Fruit fly (Drosophila melanogaster) whole organism, embryonic: ENCODE data around the gene Oatp74D.
A peak's percentile ranks its signal among the peaks of the same experiment; 100 is the strongest.

Experiments
- CG10274 ChIP-seq: fragments of 200-800 bp; sonication (Bioruptor generic); optimal IDR thresholded peaks from 3 replicates; lab custom pipeline; 2017; ENCODE audit warnings: missing biosample characterization, mild to moderate bottlenecking, missing genetic modification characterization
- CG10321 ChIP-seq: fragments of 200-800 bp; sonication (Bioruptor generic); IDR thresholded peaks from 2 replicates; pipeline ENCODE4 v1.3.6; 2022; ENCODE audit warnings: missing biosample characterization, missing genetic modification characterization
- CG2120 ChIP-seq: fragments of 200-800 bp; sonication (Bioruptor generic); optimal IDR thresholded peaks from 3 replicates; lab custom pipeline; 2016; ENCODE audit warnings: missing biosample characterization, missing genetic modification characterization
- CG2202 ChIP-seq: fragments of 200-800 bp; sonication (Bioruptor generic); optimal IDR thresholded peaks from 2 replicates; lab custom pipeline; 2018; ENCODE audit warnings: missing biosample characterization, mild to moderate bottlenecking, missing genetic modification characterization
- CG30431 ChIP-seq: fragments of 200-800 bp; sonication (Bioruptor generic); optimal IDR thresholded peaks from 2 replicates; lab custom pipeline; 2017; ENCODE audit warnings: missing biosample characterization, missing genetic modification characterization
- CG7839 ChIP-seq: fragments of 200-800 bp; sonication (Bioruptor generic); optimal IDR thresholded peaks from 3 replicates; lab custom pipeline; 2018; ENCODE audit warnings: missing biosample characterization, mild to moderate bottlenecking, missing genetic modification characterization, moderate library complexity
- CG7928 ChIP-seq: fragments of 200-800 bp; sonication (Bioruptor generic); optimal IDR thresholded peaks from 2 replicates; lab custom pipeline; 2017; ENCODE audit warnings: missing biosample characterization, mild to moderate bottlenecking, missing genetic modification characterization
- Dip3 ChIP-seq: fragments of 200-800 bp; sonication (Bioruptor generic); optimal IDR thresholded peaks from 3 replicates; lab custom pipeline; 2016; ENCODE audit warnings: missing biosample characterization, missing genetic modification characterization
- Gug ChIP-seq: fragments of 200-800 bp; sonication (Bioruptor generic); IDR thresholded peaks from 4 replicates; pipeline ENCODE4 v1.3.6; 2022; ENCODE audit warnings: missing biosample characterization, missing genetic modification characterization
- Hr51 ChIP-seq, 2 experiments: fragments of 200-800 bp; sonication (Bioruptor generic); optimal IDR thresholded peaks; 2 replicates in 1 of 2; 3 replicates in 1 of 2; lab custom pipeline; 2016 to 2018; ENCODE audit warnings: missing biosample characterization in 2 of 2, missing genetic modification characterization in 2 of 2, mild to moderate bottlenecking in 1 of 2, moderate library complexity in 1 of 2
- ewg ChIP-seq: fragments of 200-800 bp; sonication (Bioruptor generic); optimal IDR thresholded peaks from 3 replicates; lab custom pipeline; 2017; ENCODE audit warnings: mild to moderate bottlenecking, missing biosample characterization, missing genetic modification reagents, missing genetic modification characterization
- fd3F ChIP-seq: fragments of 200-800 bp; sonication (Bioruptor generic); optimal IDR thresholded peaks from 2 replicates; lab custom pipeline; 2018; ENCODE audit warnings: missing biosample characterization, mild to moderate bottlenecking, missing genetic modification characterization, moderate library complexity
- lola ChIP-seq, 3 experiments: fragments of >200 bp in 2 of 3; fragments of 200-800 bp in 1 of 3; sonication (Bioruptor generic) in 1 of 3; optimal IDR thresholded peaks; 2 replicates each; lab custom pipeline; 2017 to 2019; ENCODE audit warnings: missing biosample characterization in 3 of 3, missing genetic modification characterization in 3 of 3, mild to moderate bottlenecking in 1 of 3, moderate library complexity in 1 of 3

DNA sequence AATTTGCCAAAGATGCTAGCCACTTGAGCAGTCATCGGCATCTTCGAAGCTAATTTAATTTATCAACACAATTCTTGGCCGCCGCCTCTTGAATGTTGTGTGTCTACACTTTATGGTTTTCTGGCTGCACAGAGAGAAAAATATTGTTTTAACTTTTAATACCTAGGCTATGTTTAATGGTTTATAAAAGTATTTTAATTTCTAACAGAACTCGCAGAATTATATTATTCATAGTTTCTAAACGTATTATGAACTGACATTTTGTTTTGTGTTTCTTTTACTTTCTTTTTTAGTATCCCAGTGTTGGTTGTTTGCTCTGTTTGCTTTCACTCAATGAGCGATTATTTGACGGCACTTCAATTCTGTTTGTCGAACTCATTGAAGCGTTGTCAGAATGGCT lies 45.3 kb downstream of the Oatp74D start:
- TF ChIP-seq CG10274 (GFP tag; lab: Kevin White, UChicago) (no peak), lola (GFP tag; optimal IDR thresholded peaks at IDR 0.05; lab: Kevin White, UChicago) (peak in 1 of 3 experiments; percentile 40), Hr51 (GFP tag; optimal IDR thresholded peaks at IDR 0.05; lab: Kevin White, UChicago) (peak in 1 of 2 experiments; percentile 32), CG2120 (GFP tag; lab: Kevin White, UChicago) (peak; percentile 33), ewg (GFP tag; lab: Kevin White, UChicago) (peak; percentile 7), CG10321 (GFP tag; lab: Robert Waterston, UW) (no peak), CG2202 (tag; lab: Kevin White, UChicago) (peak; percentile 21), CG7839 (tag; lab: Kevin White, UChicago) (peak; percentile 37), CG30431 (GFP tag; lab: Kevin White, UChicago) (no peak), Dip3 (GFP tag; lab: Kevin White, UChicago) (no peak), CG7928 (no peak), fd3F (GFP tag; lab: Kevin White, UChicago) (peak; percentile 4), Gug (GFP tag; lab: Robert Waterston, UW) (no peak)
